Worm (Caenorhabditis elegans): ENCODE measurements around the gene sru-4.
A peak's percentile ranks its signal among the peaks of the same experiment; 100 is the strongest.

The sru-4 gene

ce11 chrIV:9513360-9513777 lies 15.2 kb downstream of the sru-4 start (continued):
- no peak for TF ChIP-seq nhr-25 (tag; optimal IDR thresholded peaks at IDR 0.05; ENCODE audit: borderline replicate concordance, insufficient read depth)
- peak; percentile 38 for TF ChIP-seq pqm-1 (tag; optimal IDR thresholded peaks at IDR 0.05)
- TF ChIP-seq lim-7 (GFP tag; IDR thresholded peaks at IDR 0.05): no peak
- TF ChIP-seq aha-1 (tag): peak; percentile 94
- 0 out of 2 replicates have a peak, but pooled peaks have one; percentile 53 for TF ChIP-seq Y48G9A.11 (GFP tag; IDR thresholded peaks at IDR 0.05)
- TF ChIP-seq duxl-1 (tag; optimal IDR thresholded peaks at IDR 0.05; ENCODE audit: poor library complexity): peak; percentile 46
- TF ChIP-seq lin-38 (GFP tag; IDR thresholded peaks at IDR 0.05): peak; percentile 26; the same call in 1 of the 2 replicates

DNA sequence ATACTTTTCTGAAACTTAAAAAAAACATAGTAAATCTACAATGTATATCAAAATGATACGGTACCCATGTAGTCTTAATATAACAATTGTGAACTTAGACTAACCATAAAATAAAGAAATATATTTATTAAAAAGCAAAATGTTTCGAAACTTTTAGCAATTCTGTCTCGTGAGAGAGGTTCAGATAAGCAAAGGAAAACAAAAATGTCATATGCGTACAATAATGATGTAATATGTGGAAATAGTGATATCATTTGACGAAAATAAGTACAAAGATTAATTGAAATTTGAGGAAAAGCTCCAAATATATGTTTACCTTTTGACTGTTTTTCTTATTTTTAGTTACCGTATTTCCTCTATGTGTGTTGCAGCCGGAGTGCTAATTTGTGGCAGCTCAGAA lies 15.9 kb downstream of the sru-4 start:
- TF ChIP-seq php-3 (GFP tag; IDR thresholded peaks at IDR 0.05) (no peak), set-16 (GFP tag; IDR thresholded peaks at IDR 0.05) (no peak), spr-3 (GFP tag; optimal IDR thresholded peaks at IDR 0.05) (no peak), gei-8 (GFP tag; optimal IDR thresholded peaks at IDR 0.05) (no peak), aly-2 (tag; optimal IDR thresholded peaks at IDR 0.05) (no peak), ceh-62 (tag; optimal IDR thresholded peaks at IDR 0.05) (no peak), F49E8.2 (tag; optimal IDR thresholded peaks at IDR 0.05; ENCODE audit: borderline replicate concordance) (no peak), daf-12 (tag; optimal IDR thresholded peaks at IDR 0.05) (no peak), lin-13 (GFP tag; optimal IDR thresholded peaks at IDR 0.05) (no peak), hif-1 (tag; optimal IDR thresholded peaks at IDR 0.05) (peak in 1 of 2 experiments; percentile 40), nhr-76 (tag; optimal IDR thresholded peaks at IDR 0.05) (no peak), egl-43 (GFP tag; IDR thresholded peaks at IDR 0.05) (no peak), dve-1 (tag; optimal IDR thresholded peaks at IDR 0.05; ENCODE audit: insufficient read depth) (peak; percentile 40), lin-29 (GFP tag; IDR thresholded peaks at IDR 0.05) (no peak), ctbp-1 (GFP tag; IDR thresholded peaks at IDR 0.05) (no peak), ZK337.2 (GFP tag; IDR thresholded peaks at IDR 0.05) (no peak), fkh-10 (GFP tag; optimal IDR thresholded peaks at IDR 0.05) (no peak), dmd-9 (GFP tag; IDR thresholded peaks at IDR 0.05) (no peak), zip-2 (tag; optimal IDR thresholded peaks at IDR 0.05) (peak; percentile 76), hlh-11 (tag; optimal IDR thresholded peaks at IDR 0.05) (no peak), hmg-1.1 (GFP tag; IDR thresholded peaks at IDR 0.05) (no peak), ceh-82 (tag; optimal IDR thresholded peaks at IDR 0.05) (no peak), nhr-77 (tag; optimal IDR thresholded peaks at IDR 0.05) (peak; percentile 15), nhr-28 (tag; optimal IDR thresholded peaks at IDR 0.05) (peak; percentile 14), Y48G9A.11 (GFP tag; IDR thresholded peaks at IDR 0.05) (no peak), daf-16 (GFP tag; optimal IDR thresholded peaks at IDR 0.05) (no peak), daf-16 (tag; optimal IDR thresholded peaks at IDR 0.05) (peak; percentile 72), mes-2 (tag; optimal IDR thresholded peaks at IDR 0.05; ENCODE audit: poor library complexity, severe bottlenecking) (no peak), dpl-1 (GFP tag; optimal IDR thresholded peaks at IDR 0.05) (no peak), F10B5.3 (tag; optimal IDR thresholded peaks at IDR 0.05) (no peak), mdt-29 (GFP tag; IDR thresholded peaks at IDR 0.05) (no peak), unc-62 (GFP tag; optimal IDR thresholded peaks at IDR 0.05 in 1 of 2) (no peak), unc-62 (tag; optimal IDR thresholded peaks at IDR 0.05) (no peak), hlh-30 (tag; optimal IDR thresholded peaks at IDR 0.05; ENCODE audit: insufficient read depth) (peak; percentile 10), egl-27 (tag; optimal IDR thresholded peaks at IDR 0.05) (no peak), nhr-111 (GFP tag; optimal IDR thresholded peaks at IDR 0.05) (no peak), Y5F2A.4 (GFP tag; optimal IDR thresholded peaks at IDR 0.05) (no peak), mdl-1 (tag; optimal IDR thresholded peaks at IDR 0.05) (no peak), nhr-10 (tag; optimal IDR thresholded peaks at IDR 0.05) (no peak), spr-1 (tag; optimal IDR thresholded peaks at IDR 0.05) (no peak), zip-11 (GFP tag; IDR thresholded peaks at IDR 0.05) (no peak), aha-1 (tag) (no peak), ama-1 (optimal IDR thresholded peaks at IDR 0.05) (no peak), D1046.2 (GFP tag; IDR thresholded peaks at IDR 0.05) (no peak), lin-1 (GFP tag; IDR thresholded peaks at IDR 0.05) (no peak)

Measured in whole organism, L4 larva.